Worm (Caenorhabditis elegans): ENCODE results near the gene cutl-24.

cutl-24 gene

DNA sequence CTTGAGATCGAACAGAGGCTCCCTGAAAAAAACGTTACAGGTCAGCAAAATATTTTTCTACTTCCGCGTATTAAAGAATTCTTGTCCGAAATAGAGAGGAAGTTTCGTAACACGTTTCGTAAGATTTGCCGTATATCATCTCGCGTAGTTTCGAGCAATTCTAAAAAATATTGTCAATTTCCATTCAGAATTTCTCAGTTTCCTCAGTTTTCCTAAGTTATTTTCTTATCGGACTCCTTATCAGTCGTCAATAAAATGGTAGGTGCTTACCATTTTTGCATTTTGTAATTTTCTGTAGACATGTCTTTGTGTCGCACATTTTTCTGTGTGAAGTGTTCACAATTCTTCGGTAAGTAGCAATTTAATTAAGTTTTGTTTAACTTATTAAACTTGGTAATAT, 5.0 kb upstream of the cutl-24 start, which contains the start of gene Y38C1AA.19:
Y38C1AA.19 (plus strand) TSS at position 301 of the 400 bp plus-strand sequence.
- TF ChIP-seq nhr-48 (tag; optimal IDR thresholded peaks at IDR 0.05), result no peak
- TF ChIP-seq spr-3 (GFP tag; optimal IDR thresholded peaks at IDR 0.05), result no peak
- TF ChIP-seq lsy-2 (tag; optimal IDR thresholded peaks at IDR 0.05), result no peak
- TF ChIP-seq egl-27 (tag; optimal IDR thresholded peaks at IDR 0.05), result no peak
- no peak for TF ChIP-seq hmg-1.1 (GFP tag; IDR thresholded peaks at IDR 0.05)
- TF ChIP-seq gei-8 (GFP tag; optimal IDR thresholded peaks at IDR 0.05), result no peak
- no peak for TF ChIP-seq dmd-6 (GFP tag; IDR thresholded peaks at IDR 0.05)
- no peak for TF ChIP-seq lim-7 (GFP tag; IDR thresholded peaks at IDR 0.05)
- TF ChIP-seq ama-1 (optimal IDR thresholded peaks at IDR 0.05), result no peak
- no peak for TF ChIP-seq pqm-1 (tag; optimal IDR thresholded peaks at IDR 0.05)

DNA sequence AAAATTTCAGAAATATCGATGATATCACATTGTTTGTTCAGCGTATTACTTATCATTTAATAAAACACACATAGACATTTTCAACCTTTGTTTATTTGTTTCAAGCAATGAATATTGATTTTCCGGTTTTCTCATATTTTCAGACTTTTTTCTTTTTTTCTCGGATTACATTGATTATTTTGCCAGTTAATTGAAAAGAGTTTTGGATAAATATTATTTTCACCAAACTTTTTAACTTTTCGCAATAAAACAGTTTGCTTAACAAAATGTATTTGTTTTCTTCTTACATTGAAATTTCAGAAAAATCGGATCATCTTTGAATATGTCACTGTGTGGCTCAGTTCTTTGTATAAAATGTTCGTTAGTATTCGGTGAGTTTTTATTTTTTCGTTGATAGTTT, 2.3 kb upstream of the cutl-24 start, which contains the start of gene Y38C1AA.6:
Y38C1AA.6 (plus strand) TSS at position 301 of the 400 bp plus-strand sequence.
- TF ChIP-seq nhr-76 (tag; optimal IDR thresholded peaks at IDR 0.05), result no peak
- TF ChIP-seq ceh-28 (tag; optimal IDR thresholded peaks at IDR 0.05), result no peak
- TF ChIP-seq daf-16 (GFP tag; optimal IDR thresholded peaks at IDR 0.05), result no peak
- TF ChIP-seq daf-16 (tag; optimal IDR thresholded peaks at IDR 0.05), result peak; percentile 62

DNA sequence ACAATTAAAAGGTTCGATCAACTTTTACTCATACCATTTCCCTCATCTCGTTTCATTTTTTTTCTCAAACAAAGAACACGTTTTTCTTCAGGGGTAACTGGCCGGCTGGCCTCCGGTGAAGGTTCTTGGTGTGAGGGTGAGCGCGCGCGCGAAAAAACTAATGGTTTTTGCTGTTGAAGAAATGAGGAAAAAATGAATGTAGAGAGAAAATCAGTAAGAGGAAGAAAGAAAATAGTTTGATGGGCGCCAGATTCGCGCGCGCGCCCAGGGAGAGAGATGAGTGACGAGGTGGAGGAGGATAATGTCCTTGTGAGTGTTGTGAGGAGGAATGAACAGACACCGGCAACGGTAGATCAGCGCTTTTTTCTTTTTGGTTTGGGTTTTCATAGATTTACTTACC, 6.2 kb downstream of the cutl-24 start:
- TF ChIP-seq unc-130 (GFP tag; optimal IDR thresholded peaks at IDR 0.05), result no peak
- 0 out of 2 replicates have a peak, but pooled peaks have one; percentile 13 for TF ChIP-seq set-16 (GFP tag; IDR thresholded peaks at IDR 0.05)
- peak; percentile 5 for TF ChIP-seq hlh-30 (tag; optimal IDR thresholded peaks at IDR 0.05; ENCODE audit: insufficient read depth)
- peak in 1 of 2 experiments; percentile 78 for TF ChIP-seq unc-62 (GFP tag; optimal IDR thresholded peaks at IDR 0.05 in 1 of 2)
- TF ChIP-seq unc-62 (tag; optimal IDR thresholded peaks at IDR 0.05), result no peak
- TF ChIP-seq dmd-8 (GFP tag; IDR thresholded peaks at IDR 0.05), result no peak
- TF ChIP-seq mdl-1 (tag; optimal IDR thresholded peaks at IDR 0.05), result no peak
- no peak for TF ChIP-seq rbr-2 (tag; optimal IDR thresholded peaks at IDR 0.05)
- no peak for TF ChIP-seq ceh-44 (GFP tag; IDR thresholded peaks at IDR 0.05)
- no peak for TF ChIP-seq nhr-25 (tag; optimal IDR thresholded peaks at IDR 0.05; ENCODE audit: borderline replicate concordance, insufficient read depth)

DNA sequence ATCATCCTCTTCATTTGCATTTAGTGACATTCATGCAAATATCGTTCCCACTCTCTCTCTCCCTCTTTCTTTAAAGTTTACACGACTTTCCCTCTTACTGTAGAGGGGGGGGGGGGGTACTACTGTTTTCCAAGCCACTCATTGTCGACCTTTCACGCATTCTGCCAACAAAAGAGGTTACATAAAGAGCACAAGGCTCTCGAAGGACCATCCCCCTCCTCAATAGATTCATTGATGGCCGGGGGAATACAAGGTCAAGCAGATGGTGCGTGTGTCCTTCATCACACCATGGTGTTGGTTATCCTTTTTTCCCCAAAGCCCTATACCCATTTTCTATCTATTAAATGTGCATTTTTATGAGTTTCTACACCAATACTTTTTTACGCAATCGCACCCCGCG, 8.1 kb downstream of the cutl-24 start:
- TF ChIP-seq T26A8.4 (GFP tag; IDR thresholded peaks at IDR 0.05) (no peak), aha-1 (tag) (peak; percentile 42)

DNA sequence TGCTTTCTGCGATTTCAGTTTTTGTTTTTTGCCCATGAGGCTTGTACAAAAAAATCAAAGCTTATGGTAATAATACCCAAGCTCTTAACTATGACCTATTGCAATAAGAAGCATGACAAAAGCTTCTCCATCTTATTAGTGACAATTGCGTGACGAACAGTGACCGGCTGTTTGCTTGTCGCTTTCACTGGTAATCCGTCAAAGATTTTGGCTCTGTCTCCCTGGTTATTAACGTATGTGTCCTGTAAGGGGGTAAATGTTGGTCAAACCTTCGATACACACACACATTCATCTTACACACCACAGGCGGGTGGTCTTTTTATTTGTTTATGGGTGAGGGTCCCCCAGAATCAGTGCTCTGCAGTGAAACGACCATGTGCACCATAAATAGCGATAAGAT, 9.2 kb downstream of the cutl-24 start:
- TF ChIP-seq set-16 (GFP tag; IDR thresholded peaks at IDR 0.05) (no peak), aha-1 (tag) (peak; percentile 56), unc-39 (tag; optimal IDR thresholded peaks at IDR 0.05) (no peak)

DNA sequence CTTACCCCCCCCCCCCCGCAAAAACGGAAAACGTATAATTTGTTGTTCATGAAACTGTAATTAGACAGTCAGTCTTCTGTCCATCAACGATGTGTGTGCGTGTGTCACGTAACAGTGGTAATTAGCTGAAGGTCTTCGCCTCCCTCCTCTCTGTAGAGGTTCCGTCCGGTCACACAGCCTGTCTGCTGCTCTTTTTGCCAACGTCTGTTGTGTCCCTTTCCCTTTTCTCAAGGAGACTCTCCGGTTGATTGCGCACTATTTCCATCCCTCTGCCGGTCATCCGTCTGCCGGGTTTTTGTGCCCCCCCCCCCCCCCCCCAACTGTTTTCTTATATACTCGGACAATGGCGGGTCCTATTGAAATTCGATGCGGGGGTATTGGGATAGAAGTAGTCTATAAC, 10.8 kb downstream of the cutl-24 start:
- TF ChIP-seq set-16 (GFP tag; IDR thresholded peaks at IDR 0.05) (peak; percentile 66), spr-3 (GFP tag; optimal IDR thresholded peaks at IDR 0.05) (no peak), zfp-3 (GFP tag; conservative IDR thresholded peaks at IDR 0.05) (0 out of 2 replicates have a peak, but pooled peaks have one; percentile 21)

DNA sequence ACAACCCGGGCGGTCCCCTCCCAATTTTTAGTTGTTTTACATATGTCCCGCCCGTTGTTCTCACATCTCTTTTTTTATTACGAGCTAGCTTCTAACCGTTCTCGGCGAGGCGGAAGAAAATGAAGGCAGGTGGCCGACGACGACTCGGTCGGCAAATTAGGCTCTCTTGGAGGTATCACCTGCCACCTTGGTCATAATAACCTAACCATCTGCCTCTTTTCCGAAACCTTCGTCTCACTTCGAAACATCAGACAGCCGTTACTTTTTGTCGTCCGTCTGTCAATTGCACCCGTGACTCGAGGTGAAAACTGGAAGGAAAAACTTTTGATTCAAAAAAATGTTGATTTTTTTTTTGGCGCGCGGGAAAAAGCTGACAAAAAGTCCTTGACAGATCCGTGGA, 12.6 kb downstream of the cutl-24 start:
- TF ChIP-seq ZK546.5 (tag; optimal IDR thresholded peaks at IDR 0.05), result no peak
- no peak for TF ChIP-seq vab-7 (GFP tag; IDR thresholded peaks at IDR 0.05)
- TF ChIP-seq mxl-2 (GFP tag; conservative IDR thresholded peaks at IDR 0.05), result no peak
- TF ChIP-seq fkh-10 (GFP tag; optimal IDR thresholded peaks at IDR 0.05), result no peak
- TF ChIP-seq lim-7 (GFP tag; IDR thresholded peaks at IDR 0.05), result no peak
- no peak for TF ChIP-seq daf-12 (tag; optimal IDR thresholded peaks at IDR 0.05)
- TF ChIP-seq ceh-28 (tag; optimal IDR thresholded peaks at IDR 0.05), result no peak
- TF ChIP-seq nhr-77 (tag; optimal IDR thresholded peaks at IDR 0.05), result no peak
- no peak for TF ChIP-seq D1046.2 (GFP tag; IDR thresholded peaks at IDR 0.05)
- TF ChIP-seq pqm-1 (tag; optimal IDR thresholded peaks at IDR 0.05), result no peak
- TF ChIP-seq mes-2 (tag; optimal IDR thresholded peaks at IDR 0.05; ENCODE audit: poor library complexity, severe bottlenecking), result no peak
- no peak for TF ChIP-seq mdl-1 (tag; optimal IDR thresholded peaks at IDR 0.05)
- no peak for TF ChIP-seq nhr-42 (GFP tag; IDR thresholded peaks at IDR 0.05)
- TF ChIP-seq F49E8.2 (tag; optimal IDR thresholded peaks at IDR 0.05; ENCODE audit: borderline replicate concordance), result no peak
- no peak for TF ChIP-seq lin-39 (tag; optimal IDR thresholded peaks at IDR 0.05)
- TF ChIP-seq tra-1 (GFP tag; IDR thresholded peaks at IDR 0.05), result no peak
- TF ChIP-seq arid-1 (GFP tag; conservative IDR thresholded peaks at IDR 0.05), result no peak
- TF ChIP-seq nhr-102 (tag; optimal IDR thresholded peaks at IDR 0.05), result no peak
